Fruit fly (Drosophila melanogaster): ENCODE data around the gene CG8132.
A peak's percentile ranks its signal among the peaks of the same experiment; 100 is the strongest.

The CG8132 gene

DNA sequence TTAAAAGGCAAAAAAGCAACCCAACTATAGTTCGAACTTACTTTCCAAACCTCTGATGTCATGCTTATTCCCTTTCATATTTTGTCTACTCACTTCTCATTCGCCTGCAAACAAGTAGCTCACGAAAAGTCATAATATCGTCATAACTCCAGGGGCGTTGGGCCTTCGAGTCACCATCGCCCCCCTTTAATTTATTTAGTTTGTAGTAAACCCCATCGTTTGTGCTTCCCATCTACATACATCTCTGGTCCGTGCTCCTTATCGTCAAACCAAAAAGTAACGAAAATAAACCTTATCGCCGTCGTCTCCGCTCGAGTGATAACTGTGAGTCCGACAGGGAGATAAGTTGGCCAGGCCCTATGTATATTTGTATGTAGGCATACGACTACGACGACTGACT, 27.7 kb downstream of the CG8132 start (continued):
- TF ChIP-seq CG32772 (GFP tag; IDR thresholded peaks at IDR 0.05), result 0 out of 2 replicates have a peak, but pooled peaks have one; percentile 34
- TF ChIP-seq CG11560 (tag; IDR thresholded peaks at IDR 0.05), result no peak
- peak; percentile 36 for TF ChIP-seq Bdp1 (GFP tag; optimal IDR thresholded peaks at IDR 0.05)
- peak; percentile 61 for TF ChIP-seq CG15011 (GFP tag; optimal IDR thresholded peaks at IDR 0.05)
- no peak for TF ChIP-seq CG6654 (GFP tag; optimal IDR thresholded peaks at IDR 0.05)
- TF ChIP-seq CG17361 (GFP tag; IDR thresholded peaks at IDR 0.05), result no peak; the same call in 2 of the 3 replicates
- peak; percentile 6 for TF ChIP-seq Max (GFP tag; optimal IDR thresholded peaks at IDR 0.05)
- no peak for TF ChIP-seq CG3726 (GFP tag; IDR thresholded peaks at IDR 0.05)
- TF ChIP-seq CG42726 (GFP tag; IDR thresholded peaks at IDR 0.05; ENCODE audit: partially characterized antibody), result no peak
- TF ChIP-seq caup (GFP tag; optimal IDR thresholded peaks at IDR 0.05; ENCODE audit: severe bottlenecking), result peak; percentile 79
- TF ChIP-seq CG30431 (GFP tag; optimal IDR thresholded peaks at IDR 0.05), result no peak
- peak; percentile 48 for TF ChIP-seq crc (GFP tag; optimal IDR thresholded peaks at IDR 0.05)
- no peak for TF ChIP-seq CG16813 (GFP tag; IDR thresholded peaks at IDR 0.05; ENCODE audit: partially characterized antibody)
- no peak for TF ChIP-seq YL-1 (GFP tag; optimal IDR thresholded peaks at IDR 0.05)
- TF ChIP-seq dan (GFP tag; IDR thresholded peaks at IDR 0.05), result no peak
- TF ChIP-seq CG7786 (GFP tag; optimal IDR thresholded peaks at IDR 0.05), result peak; percentile 79
- no peak for TF ChIP-seq ro (GFP tag; IDR thresholded peaks at IDR 0.05)
- no peak for TF ChIP-seq lov (optimal IDR thresholded peaks at IDR 0.05)
- no peak for TF ChIP-seq lov (GFP tag; IDR thresholded peaks at IDR 0.05)
- no peak for TF ChIP-seq Ptx1 (GFP tag; IDR thresholded peaks at IDR 0.05)
- TF ChIP-seq Sin3A (optimal IDR thresholded peaks at IDR 0.05), result no peak
- peak; percentile 62 for TF ChIP-seq vvl (GFP tag; IDR thresholded peaks at IDR 0.05)
- TF ChIP-seq CTCF (GFP tag; optimal IDR thresholded peaks at IDR 0.05), result no peak
- no peak for TF ChIP-seq dmrt11E (tag; optimal IDR thresholded peaks at IDR 0.05)
- peak; percentile 50 for TF ChIP-seq fu2 (GFP tag; optimal IDR thresholded peaks at IDR 0.05)
- no peak for TF ChIP-seq CG11696 (GFP tag; IDR thresholded peaks at IDR 0.05)
- peak; percentile 17 for TF ChIP-seq sd (tag; optimal IDR thresholded peaks at IDR 0.05)
- peak; percentile 82 for TF ChIP-seq mam (GFP tag; optimal IDR thresholded peaks at IDR 0.05)
- TF ChIP-seq NC2α (GFP tag; optimal IDR thresholded peaks at IDR 0.05), result no peak
- TF ChIP-seq Ets97D (GFP tag; optimal IDR thresholded peaks at IDR 0.05), result no peak
- TF ChIP-seq peb (GFP tag; IDR thresholded peaks at IDR 0.05), result no peak
- peak; percentile 92 for TF ChIP-seq lab (GFP tag; optimal IDR thresholded peaks at IDR 0.05)
- no peak for TF ChIP-seq danr (GFP tag; IDR thresholded peaks at IDR 0.05)
- TF ChIP-seq bbx (GFP tag; IDR thresholded peaks at IDR 0.05; ENCODE audit: partially characterized antibody), result no peak
- TF ChIP-seq Scr (GFP tag; IDR thresholded peaks at IDR 0.05; ENCODE audit: partially characterized antibody), result no peak
- peak; percentile 53; the same call in 1 of the 2 replicates for TF ChIP-seq al (GFP tag; IDR thresholded peaks at IDR 0.05)
- TF ChIP-seq CG7271 (tag; optimal IDR thresholded peaks at IDR 0.05), result no peak
- peak; percentile 68 for TF ChIP-seq seq (GFP tag; IDR thresholded peaks at IDR 0.05)
- TF ChIP-seq CG30403 (GFP tag; optimal IDR thresholded peaks at IDR 0.05), result peak; percentile 40
- no peak for TF ChIP-seq twi (tag; optimal IDR thresholded peaks at IDR 0.05)
- TF ChIP-seq Hsf (GFP tag; optimal IDR thresholded peaks at IDR 0.05), result peak; percentile 44
- TF ChIP-seq fd102C (GFP tag; optimal IDR thresholded peaks at IDR 0.05), result no peak
- peak; percentile 63 for TF ChIP-seq B-H2 (GFP tag; optimal IDR thresholded peaks at IDR 0.05)
- TF ChIP-seq amos (GFP tag; IDR thresholded peaks at IDR 0.05; ENCODE audit: partially characterized antibody), result no peak
- no peak for TF ChIP-seq sc (optimal IDR thresholded peaks at IDR 0.05)
- TF ChIP-seq sc (GFP tag; optimal IDR thresholded peaks at IDR 0.05), result no peak
- TF ChIP-seq CG4404 (GFP tag; IDR thresholded peaks at IDR 0.05), result no peak
- TF ChIP-seq Fer1 (GFP tag; optimal IDR thresholded peaks at IDR 0.05), result peak; percentile 87
- no peak for TF ChIP-seq CG10321 (GFP tag; IDR thresholded peaks at IDR 0.05)
- peak; percentile 92 for TF ChIP-seq CG13894 (tag; optimal IDR thresholded peaks at IDR 0.05)
- TF ChIP-seq Doc3 (GFP tag; IDR thresholded peaks at IDR 0.05; ENCODE audit: partially characterized antibody), result no peak
- no peak for TF ChIP-seq Kr (GFP tag; optimal IDR thresholded peaks at IDR 0.05)
- TF ChIP-seq CG2712 (tag; optimal IDR thresholded peaks at IDR 0.05), result peak; percentile 50
